Worm (Caenorhabditis elegans) whole organism, L4 larva: ENCODE results near the gene npr-41.

Source experiments
- D1046.2 ChIP-seq: fragments of 200-800 bp; sonication (Bioruptor generic); IDR thresholded peaks from 2 replicates; pipeline ENCODE4 v1.3.6; 2022; ENCODE audit warnings: missing genetic modification characterization, missing compliant biosample characterization
- F10B5.3 ChIP-seq: sonication (generic microtip); optimal IDR thresholded peaks from 2 replicates; lab custom pipeline; 2016; ENCODE audit warnings: mild to moderate bottlenecking, missing genetic modification characterization, missing compliant biosample characterization
- F44E2.7 ChIP-seq: fragments of 200-800 bp; sonication (Bioruptor generic); IDR thresholded peaks from 2 replicates; pipeline ENCODE4 v2.1.2; 2022; ENCODE audit warnings: missing genetic modification characterization, missing compliant biosample characterization
- T20F7.1 ChIP-seq: fragments of 200-800 bp; sonication (Bioruptor generic); optimal IDR thresholded peaks from 2 replicates; lab custom pipeline; 2018; ENCODE audit warnings: mild to moderate bottlenecking, missing genetic modification characterization, missing compliant biosample characterization
- Y105C5A.15 ChIP-seq: fragments of 200-800 bp; sonication (Bioruptor generic); IDR thresholded peaks from 2 replicates; pipeline ENCODE4 v1.3.6; 2022; ENCODE audit warnings: missing genetic modification characterization, missing compliant biosample characterization
- Y75B8A.6 ChIP-seq: fragments of 200-800 bp; sonication (Bioruptor generic); IDR thresholded peaks from 2 replicates; pipeline ENCODE4 v1.3.6; 2022; ENCODE audit warnings: missing genetic modification reagents, missing genetic modification characterization, missing compliant biosample characterization
- ZK337.2 ChIP-seq: fragments of 200-800 bp; sonication (Bioruptor generic); IDR thresholded peaks from 2 replicates; pipeline ENCODE4 v1.3.6; 2022; ENCODE audit warnings: missing genetic modification reagents, missing genetic modification characterization, missing compliant biosample characterization
- ama-1 ChIP-seq: fragments of 150-350 bp; optimal IDR thresholded peaks from 2 replicates; lab custom pipeline; 2014; ENCODE audit warnings: inconsistent platforms, mixed read lengths
- arid-1 ChIP-seq: fragments of 200-800 bp; sonication (Bioruptor generic); conservative IDR thresholded peaks from 2 replicates; pipeline ENCODE4 v1.3.6; 2022; ENCODE audit warnings: missing genetic modification reagents, missing genetic modification characterization, missing compliant biosample characterization
- ctbp-1 ChIP-seq: fragments of 200-800 bp; sonication (Bioruptor generic); IDR thresholded peaks from 2 replicates; pipeline ENCODE4 v1.3.6; 2022; ENCODE audit warnings: missing genetic modification reagents, missing genetic modification characterization, missing compliant biosample characterization
- daf-19 ChIP-seq: fragments of 200-800 bp; sonication (Bioruptor generic); conservative IDR thresholded peaks from 2 replicates; pipeline ENCODE4 v1.3.6; 2022; ENCODE audit warnings: missing genetic modification characterization, missing compliant biosample characterization
- dmd-8 ChIP-seq: fragments of 200-800 bp; sonication (Bioruptor generic); IDR thresholded peaks from 2 replicates; pipeline ENCODE4 v1.3.6; 2022; ENCODE audit warnings: missing genetic modification characterization, missing compliant biosample characterization
- dpl-1 ChIP-seq: fragments of 150-350 bp; optimal IDR thresholded peaks from 2 replicates; lab custom pipeline; 2014; ENCODE audit warnings: missing biosample characterization, missing genetic modification reagents, missing genetic modification characterization
- dve-1 ChIP-seq: sonication (generic microtip); optimal IDR thresholded peaks from 2 replicates; lab custom pipeline; 2017; ENCODE audit warnings: antibody characterized with exemption, mild to moderate bottlenecking, missing genetic modification characterization, missing compliant biosample characterization; ENCODE audit not compliant: insufficient read depth
- egl-27 ChIP-seq: sonication (generic microtip); optimal IDR thresholded peaks from 3 replicates; lab custom pipeline; 2017; ENCODE audit warnings: missing biosample characterization, missing genetic modification reagents, missing genetic modification characterization
- egl-43 ChIP-seq: fragments of 200-800 bp; sonication (Bioruptor generic); IDR thresholded peaks from 2 replicates; pipeline ENCODE4 v1.3.6; 2022; ENCODE audit warnings: missing genetic modification reagents, missing genetic modification characterization, missing compliant biosample characterization
- jun-1 ChIP-seq: fragments of 150-350 bp; optimal IDR thresholded peaks from 2 replicates; lab custom pipeline; 2014; ENCODE audit warnings: missing biosample characterization, missing genetic modification reagents, missing genetic modification characterization
- lin-13 ChIP-seq: fragments of 150-350 bp; optimal IDR thresholded peaks from 2 replicates; lab custom pipeline; 2014; ENCODE audit warnings: missing biosample characterization, missing genetic modification reagents, missing genetic modification characterization
- lin-15B ChIP-seq: fragments of 150-350 bp; sonication (generic microtip); optimal IDR thresholded peaks from 3 replicates; lab custom pipeline; 2014; ENCODE audit warnings: missing biosample characterization, missing genetic modification characterization
- lin-29 ChIP-seq: fragments of 200-800 bp; sonication (Bioruptor generic); IDR thresholded peaks from 2 replicates; pipeline ENCODE4 v1.3.6; 2022; ENCODE audit warnings: missing genetic modification reagents, missing genetic modification characterization, missing compliant biosample characterization
- mdl-1 ChIP-seq, 2 experiments: fragments of 150-350 bp in 1 of 2; sonication (generic microtip) in 1 of 2; optimal IDR thresholded peaks; 2 replicates each; lab custom pipeline; 2014 to 2017; ENCODE audit warnings: missing biosample characterization in 2 of 2, missing genetic modification characterization in 2 of 2
- mdt-29 ChIP-seq: fragments of 200-800 bp; sonication (Bioruptor generic); IDR thresholded peaks from 2 replicates; pipeline ENCODE4 v1.3.6; 2022; ENCODE audit warnings: missing genetic modification reagents, missing genetic modification characterization, missing compliant biosample characterization
- mep-1 ChIP-seq: fragments of 150-350 bp; sonication (generic microtip); optimal IDR thresholded peaks from 3 replicates; lab custom pipeline; 2014; ENCODE audit warnings: missing biosample characterization, missing genetic modification characterization
- mes-2 ChIP-seq: sonication (generic microtip); optimal IDR thresholded peaks from 2 replicates; lab custom pipeline; 2016; ENCODE audit warnings: missing genotype, mild to moderate bottlenecking, missing genetic modification characterization, missing compliant biosample characterization; ENCODE audit not compliant: poor library complexity, severe bottlenecking
- mxl-3 ChIP-seq: fragments of 200-800 bp; sonication (Bioruptor generic); optimal IDR thresholded peaks from 2 replicates; lab custom pipeline; 2018; ENCODE audit warnings: mild to moderate bottlenecking, missing genetic modification characterization, missing compliant biosample characterization
- nhr-11 ChIP-seq: fragments of 150-350 bp; optimal IDR thresholded peaks from 2 replicates; lab custom pipeline; 2014; ENCODE audit warnings: missing biosample characterization, missing genetic modification characterization
- nhr-237 ChIP-seq: sonication (generic microtip); optimal IDR thresholded peaks from 2 replicates; lab custom pipeline; 2017; ENCODE audit warnings: missing biosample characterization, missing genetic modification characterization
- nhr-25 ChIP-seq: sonication (generic microtip); optimal IDR thresholded peaks from 2 replicates; lab custom pipeline; 2017; ENCODE audit warnings: missing genetic modification characterization, mild to moderate bottlenecking, missing compliant biosample characterization, antibody characterized with exemption, moderate library complexity, borderline replicate concordance; ENCODE audit not compliant: insufficient read depth
- nhr-41 ChIP-seq: fragments of 200-800 bp; sonication (Bioruptor generic); IDR thresholded peaks from 2 replicates; pipeline ENCODE4 v1.3.6; 2022; ENCODE audit warnings: missing genetic modification reagents, missing genetic modification characterization, missing compliant biosample characterization
- nhr-48 ChIP-seq: sonication (generic microtip); optimal IDR thresholded peaks from 2 replicates; lab custom pipeline; 2016; ENCODE audit warnings: mild to moderate bottlenecking, missing genetic modification characterization, missing compliant biosample characterization
- nhr-6 ChIP-seq: fragments of 150-350 bp; optimal IDR thresholded peaks from 2 replicates; lab custom pipeline; 2014; ENCODE audit warnings: missing biosample characterization, missing genetic modification characterization
- nhr-76 ChIP-seq: fragments of 150-350 bp; optimal IDR thresholded peaks from 2 replicates; lab custom pipeline; 2014; ENCODE audit warnings: missing biosample characterization, missing genetic modification characterization
- pqm-1 ChIP-seq: sonication (generic microtip); optimal IDR thresholded peaks from 2 replicates; lab custom pipeline; 2017; ENCODE audit warnings: missing biosample characterization, missing genetic modification characterization
- skn-1 ChIP-seq: fragments of 150-350 bp; optimal IDR thresholded peaks from 2 replicates; lab custom pipeline; 2014; ENCODE audit warnings: missing biosample characterization, missing genetic modification characterization
- spr-1 ChIP-seq: sonication (generic microtip); optimal IDR thresholded peaks from 2 replicates; lab custom pipeline; 2016; ENCODE audit warnings: mild to moderate bottlenecking, missing genetic modification characterization, missing compliant biosample characterization
- tag-97 ChIP-seq: fragments of 200-800 bp; sonication (Bioruptor generic); IDR thresholded peaks from 2 replicates; pipeline ENCODE4 v1.3.6; 2022; ENCODE audit warnings: missing genetic modification characterization, missing compliant biosample characterization
- unc-62 ChIP-seq, 3 experiments: fragments of 150-350 bp in 1 of 3; sonication (generic microtip); optimal IDR thresholded peaks in 2 of 3; peaks in 1 of 3; 1 replicate in 1 of 3; 2 replicates in 2 of 3; lab custom pipeline; 2014 to 2017; ENCODE audit warnings: missing biosample characterization in 3 of 3, missing genetic modification characterization in 3 of 3, missing genetic modification reagents in 3 of 3, missing genotype in 1 of 3
- vab-7 ChIP-seq: fragments of 200-800 bp; sonication (Bioruptor generic); IDR thresholded peaks from 2 replicates; pipeline ENCODE4 v1.3.6; 2022; ENCODE audit warnings: missing genetic modification reagents, missing genetic modification characterization, missing compliant biosample characterization
- zag-1 ChIP-seq: fragments of 150-350 bp; optimal IDR thresholded peaks from 2 replicates; lab custom pipeline; 2014; ENCODE audit warnings: missing biosample characterization, missing genetic modification characterization
- zfp-2 ChIP-seq: sonication (generic microtip); optimal IDR thresholded peaks from 2 replicates; lab custom pipeline; 2016; ENCODE audit warnings: mild to moderate bottlenecking, missing genetic modification characterization, missing compliant biosample characterization
- zip-11 ChIP-seq: fragments of 200-800 bp; sonication (Bioruptor generic); IDR thresholded peaks from 2 replicates; pipeline ENCODE4 v1.3.6; 2022; ENCODE audit warnings: missing genetic modification characterization, missing compliant biosample characterization
- ztf-11 ChIP-seq: fragments of 150-350 bp; optimal IDR thresholded peaks from 2 replicates; lab custom pipeline; 2014; ENCODE audit warnings: missing biosample characterization, missing genetic modification characterization

Gene npr-41

DNA sequence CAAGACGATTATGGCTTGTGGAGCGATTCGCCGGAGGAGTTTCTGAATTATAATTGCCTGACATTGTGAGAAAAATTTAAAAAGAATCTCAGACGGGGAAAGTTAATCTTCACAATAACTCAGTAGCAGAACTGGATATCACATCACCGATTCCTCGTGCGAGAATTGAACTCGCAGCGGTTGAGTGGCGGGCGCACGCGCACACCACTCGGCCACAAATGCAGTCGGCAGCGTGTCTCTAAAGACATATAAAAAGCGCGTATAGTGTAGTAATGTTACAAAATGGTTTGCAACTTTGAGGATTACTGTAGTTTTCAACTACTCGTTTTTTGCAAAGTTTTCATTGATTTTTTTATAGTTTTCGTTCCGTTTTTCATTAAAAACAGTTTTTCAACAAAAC lies 25.9 kb upstream of the npr-41 start (continued):
- TF ChIP-seq dmd-8 = peak; percentile 100
- peak; percentile 76 for TF ChIP-seq nhr-48 (tag; lab: Kevin White, UChicago)
- peak; percentile 73 for TF ChIP-seq lin-13 (GFP tag; lab: Kevin White, UChicago)
- peak; percentile 95 for TF ChIP-seq ctbp-1
- peak; percentile 44 for TF ChIP-seq nhr-25 (tag; lab: Kevin White, UChicago)
- peak; percentile 97 for TF ChIP-seq arid-1 (GFP tag; lab: Robert Waterston, UW)
- no peak for TF ChIP-seq nhr-11 (tag; lab: Kevin White, UChicago)
- TF ChIP-seq dpl-1 = peak; percentile 46
- TF ChIP-seq nhr-76 = no peak
- peak; percentile 91 for TF ChIP-seq zip-11 (GFP tag; lab: Robert Waterston, UW)
- peak; percentile 87 for TF ChIP-seq mdt-29 (GFP tag; lab: Robert Waterston, UW)
- TF ChIP-seq Y105C5A.15 (GFP tag; lab: Robert Waterston, UW) = peak; percentile 97
- peak; percentile 88 for TF ChIP-seq mxl-3 (GFP tag; lab: Kevin White, UChicago)
- no peak for TF ChIP-seq egl-27 (tag; lab: Kevin White, UChicago)
- peak; percentile 70 for TF ChIP-seq zfp-2 (tag; lab: Kevin White, UChicago)
- TF ChIP-seq nhr-6 (tag; lab: Kevin White, UChicago) = no peak
- TF ChIP-seq lin-29 (GFP tag; lab: Robert Waterston, UW) = peak; percentile 84

ce11 chrII:11485200-11485599 lies 25.3 kb upstream of the npr-41 start, which contains the start of gene twk-5:
TSS of gene twk-5 (minus strand) at chrII:11485300.
- no peak for TF ChIP-seq F10B5.3 (tag; lab: Kevin White, UChicago)
- TF ChIP-seq nhr-48 (tag; lab: Kevin White, UChicago) = no peak
- TF ChIP-seq ctbp-1 = no peak
- TF ChIP-seq dmd-8 = no peak
- TF ChIP-seq ama-1 = peak; percentile 73
- no peak for TF ChIP-seq Y105C5A.15 (GFP tag; lab: Robert Waterston, UW)
- no peak for TF ChIP-seq zag-1
- TF ChIP-seq jun-1 (tag; lab: Kevin White, UChicago) = no peak
- no peak for TF ChIP-seq vab-7 (GFP tag; lab: Robert Waterston, UW)

DNA sequence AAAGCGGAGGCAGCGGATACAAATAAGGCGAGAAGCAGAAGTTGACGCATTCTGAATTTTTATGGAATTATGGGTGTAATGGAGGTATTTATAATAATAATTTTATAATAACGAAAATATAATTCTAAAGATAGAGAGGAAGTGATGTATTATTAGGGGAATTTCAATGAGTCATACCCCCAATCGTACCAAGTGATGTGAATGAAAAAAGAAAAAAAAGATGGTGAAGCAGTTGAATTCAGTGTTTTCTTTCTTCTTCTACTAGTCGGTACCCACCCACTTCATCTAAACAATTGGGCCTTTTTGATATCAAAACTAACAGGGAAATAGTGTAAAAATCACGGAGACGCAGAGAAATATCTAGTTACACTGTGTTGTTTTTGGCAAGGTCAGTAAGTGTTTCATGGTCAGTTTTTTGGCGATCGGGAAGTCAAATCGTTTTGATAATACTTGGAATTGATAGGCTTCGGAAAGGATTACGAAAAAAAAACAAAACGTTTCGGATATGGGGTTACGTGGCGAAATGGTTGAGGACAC lies 23.7 kb upstream of the npr-41 start, which contains the start of gene ttr-18:
ttr-18 (minus strand) TSS at position 51 of the 537 bp plus-strand sequence.
- TF ChIP-seq nhr-11 (tag; lab: Kevin White, UChicago) (no peak), dve-1 (tag; lab: Kevin White, UChicago) (peak; percentile 12), lin-15B (tag; lab: Kevin White, UChicago) (no peak)

DNA sequence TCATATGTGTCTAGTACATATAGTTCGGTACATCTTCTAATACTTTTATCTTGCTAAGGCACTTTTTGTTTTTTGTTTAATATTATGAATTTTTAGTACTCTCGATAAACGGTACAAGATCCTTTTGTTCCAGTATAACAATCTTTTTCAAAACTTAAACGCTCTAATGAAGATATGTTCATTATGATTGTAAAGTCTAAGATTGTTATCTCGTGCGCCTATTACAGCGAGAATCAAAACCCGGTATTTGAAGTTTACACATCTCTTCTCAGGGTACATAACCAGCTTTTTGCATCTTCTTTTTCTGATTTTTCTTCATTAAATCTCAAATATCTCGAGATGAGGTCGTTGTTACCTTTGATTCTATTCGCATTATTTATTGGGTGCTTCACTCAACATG lies 22.5 kb upstream of the npr-41 start, which contains the start of gene B0334.13:
B0334.13 (plus strand) TSS at position 301 of the 400 bp plus-strand sequence.
- no peak for TF ChIP-seq pqm-1 (tag; lab: Kevin White, UChicago)
- TF ChIP-seq unc-62 (GFP tag; optimal IDR thresholded peaks at IDR 0.05 in 1 of 2; lab: Kevin White, UChicago) = peak in 1 of 2 experiments; percentile 21
- no peak for TF ChIP-seq unc-62 (tag; optimal IDR thresholded peaks at IDR 0.05; lab: Kevin White, UChicago)
- no peak for TF ChIP-seq skn-1 (tag; lab: Kevin White, UChicago)

- no peak for TF ChIP-seq spr-1
- TF ChIP-seq F44E2.7 (GFP tag; lab: Robert Waterston, UW) = no peak
- no peak for TF ChIP-seq tag-97 (GFP tag; lab: Robert Waterston, UW)
- no peak for TF ChIP-seq ZK337.2 (GFP tag; lab: Robert Waterston, UW)
- TF ChIP-seq daf-19 (GFP tag; lab: Robert Waterston, UW) = no peak
- peak; percentile 41 for TF ChIP-seq mep-1 (tag; lab: Kevin White, UChicago)
- TF ChIP-seq nhr-48 (tag; lab: Kevin White, UChicago) = peak; percentile 48
- peak; percentile 1 for TF ChIP-seq nhr-25 (tag; lab: Kevin White, UChicago)
- TF ChIP-seq pqm-1 (tag; lab: Kevin White, UChicago) = no peak
- no peak for TF ChIP-seq D1046.2 (GFP tag; lab: Robert Waterston, UW)
- TF ChIP-seq nhr-41 = no peak
- TF ChIP-seq mdl-1 (tag; optimal IDR thresholded peaks at IDR 0.05; lab: Kevin White, UChicago) = no peak
- no peak for TF ChIP-seq nhr-237 (tag; lab: Kevin White, UChicago)
- no peak for TF ChIP-seq egl-27 (tag; lab: Kevin White, UChicago)
- no peak for TF ChIP-seq mxl-3 (GFP tag; lab: Kevin White, UChicago)
- peak; percentile 34 for TF ChIP-seq mes-2
- TF ChIP-seq egl-43 (GFP tag; lab: Robert Waterston, UW) = no peak
- no peak for TF ChIP-seq ztf-11 (tag; lab: Kevin White, UChicago)
- no peak for TF ChIP-seq zag-1
- TF ChIP-seq T20F7.1 (GFP tag; lab: Kevin White, UChicago) = no peak
- no peak for TF ChIP-seq Y75B8A.6
- TF ChIP-seq nhr-11 (tag; lab: Kevin White, UChicago) = no peak
Observed at ce11 chrII:11492843-11493242, 17.6 kb upstream of the npr-41 start, which contains the start of gene hacl-1. TSS of gene hacl-1 (minus strand) at chrII:11492963.
